Worm (Caenorhabditis elegans) whole organism, L1 larva: ENCODE measurements around the gene E02H9.6.
"Not testable (repeated sequence)": the region's sequence is repeated elsewhere in the genome, so short reads cannot be mapped to it uniquely, and the experiment has no call there.

Experiments
- alr-1 ChIP-seq: fragments of 200-800 bp; sonication (Bioruptor generic); optimal IDR thresholded peaks from 2 replicates; lab custom pipeline; 2018; ENCODE audit warnings: borderline replicate concordance, mild to moderate bottlenecking, missing genetic modification characterization, missing compliant biosample characterization
- skn-1 ChIP-seq: fragments of 150-350 bp; optimal IDR thresholded peaks from 2 replicates; lab custom pipeline; 2014; ENCODE audit warnings: missing biosample characterization, missing genetic modification characterization

ce11 chrIII:2435373-2435772 is 532 bp upstream of the E02H9.6 start, which contains the start of gene W04B5.6:
- not testable (repeated sequence) for TF ChIP-seq skn-1; alr-1 (tag; lab: Kevin White, UChicago)
